Worm (Caenorhabditis elegans): ENCODE data around the gene T06A1.5.

The T06A1.5 gene

DNA sequence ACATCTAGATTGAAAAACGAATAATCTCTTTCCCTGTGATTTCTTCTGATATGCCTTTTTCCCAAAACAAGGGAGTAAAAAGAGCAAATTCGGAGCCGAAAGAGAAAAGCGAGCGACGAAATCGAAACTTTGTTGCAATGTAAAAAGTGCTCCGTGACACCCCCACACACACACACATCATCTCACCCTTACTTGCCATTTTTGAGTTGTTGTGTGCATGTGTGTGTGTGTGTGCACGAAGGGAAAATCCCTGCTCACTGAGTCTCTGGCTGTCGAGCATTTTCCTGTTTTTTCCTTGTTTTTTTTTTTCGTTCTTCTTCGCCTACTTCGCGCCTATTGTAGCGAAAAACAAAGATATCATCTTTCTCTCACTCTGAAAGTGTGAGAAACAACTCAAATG lies 40.0 kb upstream of the T06A1.5 start:
- no peak for TF ChIP-seq mxl-2 (GFP tag; conservative IDR thresholded peaks at IDR 0.05)
- peak; percentile 57 for TF ChIP-seq hmg-1.1 (GFP tag; IDR thresholded peaks at IDR 0.05)
- no peak for TF ChIP-seq gei-8 (GFP tag; optimal IDR thresholded peaks at IDR 0.05)
- TF ChIP-seq vab-7 (GFP tag; IDR thresholded peaks at IDR 0.05): no peak
- TF ChIP-seq tra-1 (GFP tag; IDR thresholded peaks at IDR 0.05): no peak
- peak in 1 of 2 experiments; percentile 19 for TF ChIP-seq unc-62 (GFP tag; optimal IDR thresholded peaks at IDR 0.05 in 1 of 2)
- TF ChIP-seq unc-62 (tag; optimal IDR thresholded peaks at IDR 0.05): no peak
- no peak for TF ChIP-seq hlh-11 (tag; optimal IDR thresholded peaks at IDR 0.05)
- no peak for TF ChIP-seq Y48G9A.11 (GFP tag; IDR thresholded peaks at IDR 0.05)
- TF ChIP-seq T26A8.4 (GFP tag; IDR thresholded peaks at IDR 0.05): no peak
- TF ChIP-seq lin-29 (GFP tag; IDR thresholded peaks at IDR 0.05): no peak
- TF ChIP-seq aha-1 (tag): no peak
- no peak for TF ChIP-seq lin-39 (tag; optimal IDR thresholded peaks at IDR 0.05)
- TF ChIP-seq lsy-2 (tag; optimal IDR thresholded peaks at IDR 0.05): peak in 1 of 2 experiments; percentile 11
- TF ChIP-seq rbr-2 (tag; optimal IDR thresholded peaks at IDR 0.05): peak; percentile 1
- no peak for TF ChIP-seq nhr-25 (tag; optimal IDR thresholded peaks at IDR 0.05; ENCODE audit: borderline replicate concordance, insufficient read depth)
- peak; percentile 7 for TF ChIP-seq mes-2 (tag; optimal IDR thresholded peaks at IDR 0.05; ENCODE audit: poor library complexity, severe bottlenecking)
- no peak for TF ChIP-seq hlh-30 (tag; optimal IDR thresholded peaks at IDR 0.05; ENCODE audit: insufficient read depth)
- TF ChIP-seq daf-16 (GFP tag; optimal IDR thresholded peaks at IDR 0.05): no peak
- TF ChIP-seq daf-16 (tag; optimal IDR thresholded peaks at IDR 0.05): no peak
- no peak for TF ChIP-seq lim-7 (GFP tag; IDR thresholded peaks at IDR 0.05)
- TF ChIP-seq F26F4.8 (GFP tag; conservative IDR thresholded peaks at IDR 0.05): no peak
- no peak for TF ChIP-seq ceh-44 (GFP tag; IDR thresholded peaks at IDR 0.05)
- TF ChIP-seq ztf-7 (tag; optimal IDR thresholded peaks at IDR 0.05): no peak
- TF ChIP-seq nhr-11 (tag; optimal IDR thresholded peaks at IDR 0.05): no peak
- TF ChIP-seq daf-19 (GFP tag; conservative IDR thresholded peaks at IDR 0.05): no peak
- TF ChIP-seq lin-1 (GFP tag; IDR thresholded peaks at IDR 0.05): no peak
- TF ChIP-seq pha-4 (GFP tag; IDR thresholded peaks at IDR 0.05): no peak
- no peak for TF ChIP-seq pha-4 (tag; optimal IDR thresholded peaks at IDR 0.05)
- no peak for TF ChIP-seq unc-130 (GFP tag; optimal IDR thresholded peaks at IDR 0.05)

DNA sequence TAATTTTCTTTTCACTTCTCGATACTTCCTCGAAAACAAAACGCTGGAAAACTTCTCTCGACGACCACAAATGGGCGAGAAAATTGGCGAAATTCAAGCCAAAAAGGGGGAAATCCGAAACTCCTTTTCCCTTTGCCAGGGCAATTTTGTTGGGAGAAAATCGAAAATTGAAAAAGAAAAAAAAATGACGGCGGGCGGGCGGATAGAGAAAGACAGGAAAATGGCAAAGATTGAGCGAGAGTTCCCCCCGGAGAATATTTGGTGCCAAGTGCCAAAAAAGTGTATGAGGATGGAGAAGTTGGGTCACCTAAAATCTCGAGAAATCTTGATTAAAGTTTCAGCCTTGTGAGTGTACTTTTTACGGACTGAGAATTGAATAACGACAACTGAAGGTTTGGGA lies 38.7 kb upstream of the T06A1.5 start:
- TF ChIP-seq dpl-1 (GFP tag; optimal IDR thresholded peaks at IDR 0.05): no peak
- TF ChIP-seq pha-4 (GFP tag; IDR thresholded peaks at IDR 0.05): no peak
- no peak for TF ChIP-seq pha-4 (tag; optimal IDR thresholded peaks at IDR 0.05)
- TF ChIP-seq duxl-1 (tag; optimal IDR thresholded peaks at IDR 0.05; ENCODE audit: poor library complexity): no peak
- no peak for TF ChIP-seq nhr-76 (tag; optimal IDR thresholded peaks at IDR 0.05)
- TF ChIP-seq unc-39 (tag; optimal IDR thresholded peaks at IDR 0.05): no peak
- TF ChIP-seq hif-1 (tag; optimal IDR thresholded peaks at IDR 0.05): no peak
- no peak for TF ChIP-seq zag-1 (tag; optimal IDR thresholded peaks at IDR 0.05)
- TF ChIP-seq aha-1 (tag): peak; percentile 92
- TF ChIP-seq mxl-2 (GFP tag; conservative IDR thresholded peaks at IDR 0.05): no peak

DNA sequence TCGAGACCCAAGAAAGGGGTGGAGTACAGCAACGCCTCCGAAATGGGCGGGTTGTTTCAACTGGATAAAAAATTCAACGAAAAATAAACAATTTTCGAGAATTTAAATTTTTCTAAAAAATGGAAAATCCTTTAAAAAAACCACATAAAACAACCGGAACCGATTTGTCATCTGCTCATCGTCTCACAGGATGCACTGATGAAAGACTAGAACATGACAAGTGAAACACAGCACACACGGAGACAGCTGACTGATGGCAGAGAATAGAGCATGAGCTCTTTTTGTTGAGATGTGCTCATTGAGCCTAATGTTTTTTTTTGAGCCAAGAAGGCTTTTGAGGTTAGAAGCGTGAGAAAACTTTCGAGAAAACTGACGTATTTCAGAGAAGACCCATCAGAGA lies 37.0 kb upstream of the T06A1.5 start:
- TF ChIP-seq unc-62 (GFP tag; optimal IDR thresholded peaks at IDR 0.05 in 1 of 2): peak in 1 of 2 experiments; percentile 66
- no peak for TF ChIP-seq unc-62 (tag; optimal IDR thresholded peaks at IDR 0.05)
- TF ChIP-seq lin-1 (GFP tag; IDR thresholded peaks at IDR 0.05): no peak
- TF ChIP-seq dmd-6 (GFP tag; IDR thresholded peaks at IDR 0.05): 0 out of 2 replicates have a peak, but pooled peaks have one; percentile 15
- no peak for TF ChIP-seq zag-1 (tag; optimal IDR thresholded peaks at IDR 0.05)
- no peak for TF ChIP-seq egl-27 (tag; optimal IDR thresholded peaks at IDR 0.05)
- peak; percentile 32 for TF ChIP-seq aha-1 (tag)
- peak in 1 of 2 experiments; percentile 6 for TF ChIP-seq lsy-2 (tag; optimal IDR thresholded peaks at IDR 0.05)
- no peak for TF ChIP-seq Y105C5A.15 (GFP tag; IDR thresholded peaks at IDR 0.05)
- no peak for TF ChIP-seq Y5F2A.4 (GFP tag; optimal IDR thresholded peaks at IDR 0.05)
- no peak for TF ChIP-seq gei-8 (GFP tag; optimal IDR thresholded peaks at IDR 0.05)
- peak; percentile 59 for TF ChIP-seq hlh-30 (tag; optimal IDR thresholded peaks at IDR 0.05; ENCODE audit: insufficient read depth)
- TF ChIP-seq R02D3.7 (tag; optimal IDR thresholded peaks at IDR 0.05): no peak
- TF ChIP-seq mxl-3 (GFP tag; optimal IDR thresholded peaks at IDR 0.05): no peak
- TF ChIP-seq Y48G9A.11 (GFP tag; IDR thresholded peaks at IDR 0.05): no peak
- TF ChIP-seq ceh-82 (tag; optimal IDR thresholded peaks at IDR 0.05): no peak
- no peak for TF ChIP-seq egl-43 (GFP tag; IDR thresholded peaks at IDR 0.05)
- TF ChIP-seq mxl-2 (GFP tag; conservative IDR thresholded peaks at IDR 0.05): no peak
